Worm (Caenorhabditis elegans) whole organism, late embryonic: ENCODE data around the gene sut-1.

Experiments used
- F13H6.1 ChIP-seq: sonication (generic microtip); optimal IDR thresholded peaks from 2 replicates; lab custom pipeline; 2016; ENCODE audit warnings: missing genetic modification characterization, missing compliant biosample characterization
- Y22D7AL.16 ChIP-seq: sonication (generic microtip); optimal IDR thresholded peaks from 2 replicates; lab custom pipeline; 2016; ENCODE audit warnings: missing genetic modification characterization, missing compliant biosample characterization
- ceh-18 ChIP-seq: sonication (generic microtip); optimal IDR thresholded peaks from 2 replicates; lab custom pipeline; 2016; ENCODE audit warnings: missing genetic modification characterization, missing compliant biosample characterization
- ceh-19 ChIP-seq: fragments of 200-800 bp; sonication (Bioruptor generic); optimal IDR thresholded peaks from 2 replicates; lab custom pipeline; 2018; ENCODE audit warnings: mild to moderate bottlenecking, missing genetic modification characterization, missing compliant biosample characterization
- ceh-22 ChIP-seq: sonication (generic microtip); optimal IDR thresholded peaks from 2 replicates; lab custom pipeline; 2017; ENCODE audit warnings: missing biosample characterization, missing genetic modification characterization
- ceh-30 ChIP-seq: fragments of 150-350 bp; optimal IDR thresholded peaks from 2 replicates; lab custom pipeline; 2014; ENCODE audit warnings: missing biosample characterization, missing genetic modification characterization
- ceh-31 ChIP-seq: sonication (generic microtip); optimal IDR thresholded peaks from 2 replicates; lab custom pipeline; 2016; ENCODE audit warnings: missing genetic modification characterization, missing compliant biosample characterization
- ceh-48 ChIP-seq: sonication (generic microtip); optimal IDR thresholded peaks from 2 replicates; lab custom pipeline; 2016; ENCODE audit warnings: missing genetic modification characterization, inconsistent platforms, missing compliant biosample characterization
- ceh-6 ChIP-seq: fragments of 200-800 bp; sonication (Bioruptor generic); optimal IDR thresholded peaks from 2 replicates; lab custom pipeline; 2018; ENCODE audit warnings: mild to moderate bottlenecking, missing genetic modification characterization, missing compliant biosample characterization
- ceh-9 ChIP-seq: sonication (generic microtip); optimal IDR thresholded peaks from 2 replicates; lab custom pipeline; 2016; ENCODE audit warnings: mild to moderate bottlenecking, missing genetic modification characterization, inconsistent platforms, missing compliant biosample characterization
- dve-1 ChIP-seq: sonication (generic microtip); optimal IDR thresholded peaks from 2 replicates; lab custom pipeline; 2017; ENCODE audit warnings: antibody characterized with exemption, mild to moderate bottlenecking, missing genetic modification characterization, missing compliant biosample characterization
- eyg-1 ChIP-seq: sonication (generic microtip); optimal IDR thresholded peaks from 2 replicates; lab custom pipeline; 2016; ENCODE audit warnings: missing genotype, missing genetic modification characterization, missing compliant biosample characterization
- fkh-10 ChIP-seq: fragments of 150-350 bp; optimal IDR thresholded peaks from 2 replicates; lab custom pipeline; 2014; ENCODE audit warnings: missing biosample characterization, missing genetic modification reagents, missing genetic modification characterization
- fkh-6 ChIP-seq: sonication (generic microtip); optimal IDR thresholded peaks from 2 replicates; lab custom pipeline; 2016; ENCODE audit warnings: missing genetic modification characterization, missing compliant biosample characterization
- gmeb-2 ChIP-seq: sonication (generic microtip); optimal IDR thresholded peaks from 2 replicates; lab custom pipeline; 2016; ENCODE audit warnings: missing genetic modification characterization, inconsistent platforms, missing compliant biosample characterization
- hlh-15 ChIP-seq: sonication (generic microtip); optimal IDR thresholded peaks from 2 replicates; lab custom pipeline; 2016; ENCODE audit warnings: missing genetic modification characterization, missing compliant biosample characterization
- hlh-6 ChIP-seq: sonication (generic microtip); optimal IDR thresholded peaks from 2 replicates; lab custom pipeline; 2016; ENCODE audit warnings: missing genotype, missing genetic modification characterization, missing compliant biosample characterization
- lim-6 ChIP-seq: sonication (generic microtip); optimal IDR thresholded peaks from 2 replicates; lab custom pipeline; 2016; ENCODE audit warnings: missing genetic modification characterization, missing compliant biosample characterization
- madf-2 ChIP-seq: sonication (generic microtip); optimal IDR thresholded peaks from 2 replicates; lab custom pipeline; 2017; ENCODE audit warnings: missing genetic modification characterization, missing compliant biosample characterization
- nfya-1 ChIP-seq: sonication (generic microtip); optimal IDR thresholded peaks from 2 replicates; lab custom pipeline; 2017; ENCODE audit warnings: missing genetic modification characterization, mild to moderate bottlenecking, missing compliant biosample characterization, antibody characterized with exemption, moderate library complexity
- nhr-11 ChIP-seq: fragments of 150-350 bp; optimal IDR thresholded peaks from 2 replicates; lab custom pipeline; 2014; ENCODE audit warnings: missing biosample characterization, missing genetic modification characterization
- nhr-232 ChIP-seq: sonication (generic microtip); optimal IDR thresholded peaks from 2 replicates; lab custom pipeline; 2016; ENCODE audit warnings: missing genetic modification characterization, missing compliant biosample characterization
- npax-4 ChIP-seq: sonication (generic microtip); optimal IDR thresholded peaks from 2 replicates; lab custom pipeline; 2016; ENCODE audit warnings: missing genetic modification characterization, missing compliant biosample characterization
- odd-2 ChIP-seq: sonication (generic microtip); optimal IDR thresholded peaks from 2 replicates; lab custom pipeline; 2017; ENCODE audit warnings: antibody characterized with exemption, mild to moderate bottlenecking, missing genetic modification characterization, missing compliant biosample characterization
- pros-1 ChIP-seq: fragments of 150-350 bp; optimal IDR thresholded peaks from 2 replicates; lab custom pipeline; 2014; ENCODE audit warnings: missing biosample characterization, missing genetic modification reagents, missing genetic modification characterization
- sox-2 ChIP-seq: fragments of 200-800 bp; sonication (Bioruptor generic); IDR thresholded peaks from 2 replicates; pipeline ENCODE4 v1.3.6; 2022; ENCODE audit warnings: missing genetic modification reagents, missing genetic modification characterization, missing compliant biosample characterization
- sox-4 ChIP-seq: sonication (generic microtip); optimal IDR thresholded peaks from 2 replicates; lab custom pipeline; 2017; ENCODE audit warnings: mild to moderate bottlenecking, missing genetic modification characterization, inconsistent platforms, missing compliant biosample characterization
- syd-9 ChIP-seq: sonication (generic microtip); optimal IDR thresholded peaks from 2 replicates; lab custom pipeline; 2016; ENCODE audit warnings: mild to moderate bottlenecking, missing genetic modification characterization, moderate library complexity, missing compliant biosample characterization
- unc-86 ChIP-seq: sonication (generic microtip); optimal IDR thresholded peaks from 2 replicates; lab custom pipeline; 2016; ENCODE audit warnings: missing genetic modification characterization, missing compliant biosample characterization
- zip-5 ChIP-seq: sonication (generic microtip); optimal IDR thresholded peaks from 2 replicates; lab custom pipeline; 2016; ENCODE audit warnings: missing genetic modification characterization, missing compliant biosample characterization
- ztf-16 ChIP-seq: sonication (generic microtip); optimal IDR thresholded peaks from 2 replicates; lab custom pipeline; 2017; ENCODE audit warnings: missing genetic modification characterization, missing compliant biosample characterization

Gene sut-1

ce11 chrII:1116521-1116920 is 6.5 kb downstream of the sut-1 start:
- TF ChIP-seq dve-1 (no peak), lim-6 (tag; lab: Kevin White, UChicago) (no peak), sox-4 (tag; lab: Kevin White, UChicago) (no peak), nfya-1 (no peak)

- TF ChIP-seq ceh-31 (tag; lab: Kevin White, UChicago) (no peak), F13H6.1 (tag; lab: Kevin White, UChicago) (no peak), fkh-10 (no peak), ceh-30 (no peak), madf-2 (tag; lab: Kevin White, UChicago) (no peak), npax-4 (tag; lab: Kevin White, UChicago) (no peak), gmeb-2 (tag; lab: Kevin White, UChicago) (no peak), nhr-11 (tag; lab: Kevin White, UChicago) (no peak), sox-2 (no peak), hlh-6 (tag; lab: Kevin White, UChicago) (no peak)
Measured at ce11 chrII:1114133-1114532, 8.9 kb downstream of the sut-1 start, which contains the start of gene lips-12. Gene lips-12 (minus strand): TSS chrII:1114233.

DNA sequence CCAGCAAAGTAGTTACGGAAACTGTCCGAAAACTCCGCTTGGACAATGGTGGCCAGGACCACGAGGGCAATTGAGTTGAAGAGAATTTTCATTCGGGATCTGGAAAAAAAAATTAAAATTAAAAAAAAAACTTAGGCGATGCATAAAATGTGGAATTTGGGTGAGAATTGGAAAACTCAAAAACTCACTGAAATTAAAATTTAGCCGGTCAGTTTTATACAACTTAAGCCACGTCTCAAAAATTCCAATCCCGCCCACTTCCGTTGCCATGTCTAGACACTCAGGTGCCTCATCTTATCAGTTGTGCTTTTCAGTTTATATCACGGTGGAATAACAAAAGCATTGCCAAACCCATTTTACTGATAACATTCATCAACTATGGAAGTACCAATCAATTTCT is 12.2 kb downstream of the sut-1 start, which contains the start of gene lips-11:
TSS of gene lips-11 (minus strand) at position 101 of the 400 bp plus-strand sequence.
- TF ChIP-seq pros-1 (tag; lab: Kevin White, UChicago) = no peak
- no peak for TF ChIP-seq madf-2 (tag; lab: Kevin White, UChicago)
- TF ChIP-seq ztf-16 (tag; lab: Kevin White, UChicago) = no peak
- TF ChIP-seq ceh-18 (tag; lab: Kevin White, UChicago) = no peak
- TF ChIP-seq F13H6.1 (tag; lab: Kevin White, UChicago) = no peak
- TF ChIP-seq hlh-6 (tag; lab: Kevin White, UChicago) = no peak

DNA sequence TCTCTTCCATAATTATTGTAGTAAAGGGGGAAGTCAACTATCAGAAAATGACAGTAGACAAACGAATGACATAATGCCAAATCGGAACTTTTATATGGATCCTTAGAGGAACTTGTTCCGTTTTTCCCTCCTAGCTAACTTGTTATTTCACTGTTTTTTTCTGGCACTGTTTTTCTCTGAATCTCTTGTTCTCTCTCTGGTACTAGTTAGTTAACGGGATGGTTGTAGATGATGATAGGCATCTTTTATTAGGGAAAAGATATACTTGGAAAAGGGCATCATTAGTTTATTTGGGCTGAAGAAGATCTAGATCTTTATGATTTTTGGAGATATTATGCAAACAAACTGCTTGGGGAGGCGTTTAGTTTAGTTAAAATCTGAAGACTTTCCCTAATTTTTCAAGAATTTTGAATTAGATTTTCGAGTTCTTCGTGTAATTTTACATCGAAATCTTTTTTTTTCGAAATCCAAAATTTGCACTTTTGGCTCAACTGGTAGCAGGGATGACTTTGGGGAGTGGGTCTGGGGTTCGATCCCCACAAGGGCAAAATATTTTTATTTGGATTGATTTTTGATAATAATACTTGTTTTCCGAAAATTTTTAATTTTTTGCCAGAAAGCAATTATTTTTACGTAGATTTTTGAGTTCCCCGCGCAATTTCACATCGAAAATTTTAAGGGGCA is 16.0 kb downstream of the sut-1 start, which contains the start of gene col-40:
TSS of gene col-40 (minus strand) at position 51 of the 684 bp plus-strand sequence.
- TF ChIP-seq odd-2 (tag; lab: Kevin White, UChicago) = no peak
- TF ChIP-seq hlh-15 (tag; lab: Kevin White, UChicago) = no peak
- no peak for TF ChIP-seq ceh-19 (GFP tag; lab: Kevin White, UChicago)
- no peak for TF ChIP-seq nfya-1
- TF ChIP-seq nhr-232 (tag; lab: Kevin White, UChicago) = no peak
- TF ChIP-seq ceh-22 (tag; lab: Kevin White, UChicago) = no peak
- no peak for TF ChIP-seq Y22D7AL.16 (tag; lab: Kevin White, UChicago)
- no peak for TF ChIP-seq ceh-48 (tag; lab: Kevin White, UChicago)
- TF ChIP-seq zip-5 (tag; lab: Kevin White, UChicago) = no peak
- TF ChIP-seq unc-86 (tag; lab: Kevin White, UChicago) = no peak

ce11 chrII:1105291-1105690 is 17.8 kb downstream of the sut-1 start:
- TF ChIP-seq ceh-6 (GFP tag; lab: Kevin White, UChicago) (no peak), syd-9 (tag; lab: Kevin White, UChicago) (peak; percentile 38), hlh-6 (tag; lab: Kevin White, UChicago) (peak; percentile 38), ceh-9 (tag; lab: Kevin White, UChicago) (no peak)

DNA sequence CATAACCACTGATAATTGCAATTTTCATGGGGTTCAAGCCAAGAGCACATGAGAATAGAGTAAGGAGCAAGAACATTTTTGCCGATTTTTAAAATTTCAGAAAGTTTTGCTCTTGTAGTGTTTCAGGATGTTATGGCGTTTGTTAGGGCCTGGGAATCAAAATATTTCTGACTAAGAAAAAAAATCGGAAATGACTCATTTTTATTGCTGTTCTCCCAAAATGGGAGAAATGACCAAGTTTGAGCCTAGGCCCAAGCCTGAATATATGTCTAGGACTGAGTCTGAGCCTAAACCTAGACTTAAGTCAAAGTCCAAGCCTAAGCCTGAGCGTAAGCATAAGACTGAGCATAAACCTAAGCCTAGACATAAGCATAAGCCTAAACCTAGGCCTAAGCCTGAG is 18.7 kb downstream of the sut-1 start, which contains the start of gene T13B5.9:
TSS of gene T13B5.9 (minus strand) at position 101 of the 400 bp plus-strand sequence.
- TF ChIP-seq eyg-1 (tag; lab: Kevin White, UChicago) (no peak), fkh-6 (no peak)
- TF ChIP-seq, all 69 proteins: peak for 0
